In the genomic region with DNA sequence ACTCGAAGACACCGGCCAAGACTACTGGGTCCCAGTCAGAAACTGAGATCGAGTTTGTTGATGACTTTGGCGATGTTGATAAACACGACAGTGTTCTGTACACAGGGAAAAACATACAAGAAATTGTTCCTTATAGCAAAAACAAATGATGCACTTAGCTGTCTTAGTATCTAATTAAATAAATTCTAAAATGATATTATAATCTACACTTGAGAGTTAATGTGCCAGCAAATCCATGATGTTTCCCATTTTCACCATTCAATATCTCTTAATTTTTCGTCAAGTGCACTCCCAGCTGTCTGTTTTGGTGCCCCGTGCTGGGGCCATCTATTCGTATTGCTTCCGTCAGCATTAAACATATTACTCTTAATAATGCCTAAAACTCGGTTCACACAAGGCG, we compare ENCODE assay signal across 1 fruit fly cellular context.
TF ChIP-seq lines count a peak whose summit lies in the region.

No protein-coding gene starts in this region.

TF ChIP-seq in whole organism, embryonic, 481 proteins besides CTCF, POLR2A, EP300 and RAD21 (continued from another document and continues in another):
- TF ChIP-seq CG18599 (GFP tag; optimal IDR thresholded peaks at IDR 0.05; lab: Kevin White, UChicago) (no peak), insv (GFP tag; optimal IDR thresholded peaks at IDR 0.05; lab: Kevin White, UChicago) (no peak), CG12219 (GFP tag; optimal IDR thresholded peaks at IDR 0.05; lab: Kevin White, UChicago) (no peak), CG4730 (GFP tag; IDR thresholded peaks at IDR 0.05; lab: Robert Waterston, UW) (no peak), CG33213 (GFP tag; optimal IDR thresholded peaks at IDR 0.05; lab: Kevin White, UChicago) (no peak), Dad (GFP tag; optimal IDR thresholded peaks at IDR 0.05; lab: Kevin White, UChicago) (no peak), h (optimal IDR thresholded peaks at IDR 0.05; lab: Kevin White, UChicago) (no peak), btn (GFP tag; optimal IDR thresholded peaks at IDR 0.05; lab: Kevin White, UChicago) (no peak), Doc2 (GFP tag; IDR thresholded peaks at IDR 0.05; lab: Robert Waterston, UW) (no peak), D19A (tag; optimal IDR thresholded peaks at IDR 0.05; lab: Kevin White, UChicago) (no peak), bowl (GFP tag; IDR thresholded peaks at IDR 0.05; lab: Robert Waterston, UW) (no peak), pfk (GFP tag; optimal IDR thresholded peaks at IDR 0.05; lab: Kevin White, UChicago) (no peak), CG2712 (tag; optimal IDR thresholded peaks at IDR 0.05; lab: Kevin White, UChicago) (no peak), Asciz (GFP tag; optimal IDR thresholded peaks at IDR 0.05; lab: Kevin White, UChicago) (no peak), Dref (GFP tag; IDR thresholded peaks at IDR 0.05; lab: Robert Waterston, UW) (no peak), CG12769 (tag; optimal IDR thresholded peaks at IDR 0.05; lab: Kevin White, UChicago) (peak; percentile 40), Hr51 (GFP tag; optimal IDR thresholded peaks at IDR 0.05; lab: Kevin White, UChicago) (no peak), chinmo (GFP tag; IDR thresholded peaks at IDR 0.05; lab: Robert Waterston, UW; ENCODE audit: partially characterized antibody) (no peak), pan (optimal IDR thresholded peaks at IDR 0.05; lab: Kevin White, UChicago) (no peak), pan (GFP tag; optimal IDR thresholded peaks at IDR 0.05 in 1 of 2, IDR thresholded peaks at IDR 0.05 in 1 of 2) (peak in 1 of 2 experiments; percentile 40), dm (GFP tag; optimal IDR thresholded peaks at IDR 0.05; lab: Kevin White, UChicago) (no peak), fd3F (GFP tag; optimal IDR thresholded peaks at IDR 0.05; lab: Kevin White, UChicago) (peak; percentile 28), CrebB (tag; optimal IDR thresholded peaks at IDR 0.05; lab: Kevin White, UChicago) (no peak), esg (GFP tag; conservative IDR thresholded peaks at IDR 0.05; lab: Robert Waterston, UW) (peak; percentile 43), en (GFP tag; optimal IDR thresholded peaks at IDR 0.05; lab: Kevin White, UChicago) (no peak), CG15601 (tag; optimal IDR thresholded peaks at IDR 0.05; lab: Kevin White, UChicago) (no peak), croc (GFP tag; conservative IDR thresholded peaks at IDR 0.05; lab: Robert Waterston, UW) (no peak; the same call in 2 of the 3 replicates), CG31441 (GFP tag; IDR thresholded peaks at IDR 0.05; lab: Robert Waterston, UW) (no peak), Adf1 (GFP tag; IDR thresholded peaks at IDR 0.05; lab: Robert Waterston, UW) (no peak), CG1024 (GFP tag; IDR thresholded peaks at IDR 0.05; lab: Robert Waterston, UW) (no peak), CG17612 (GFP tag; IDR thresholded peaks at IDR 0.05; lab: Robert Waterston, UW) (no peak), ab (GFP tag; optimal IDR thresholded peaks at IDR 0.05; lab: Kevin White, UChicago) (no peak), CG15011 (GFP tag; optimal IDR thresholded peaks at IDR 0.05; lab: Kevin White, UChicago) (no peak), tio (GFP tag; optimal IDR thresholded peaks at IDR 0.05; lab: Kevin White, UChicago) (no peak), CG14014 (GFP tag; IDR thresholded peaks at IDR 0.05; lab: Robert Waterston, UW) (peak; percentile 29; the same call in 1 of the 2 replicates), MTF-1 (GFP tag; optimal IDR thresholded peaks at IDR 0.05; lab: Kevin White, UChicago; ENCODE audit: borderline replicate concordance) (no peak), HLH4C (GFP tag; IDR thresholded peaks at IDR 0.05; lab: Robert Waterston, UW; ENCODE audit: partially characterized antibody) (no peak), CG9215 (GFP tag; IDR thresholded peaks at IDR 0.05; lab: Robert Waterston, UW) (peak; percentile 26; the same call in 1 of the 2 replicates), trh (GFP tag; optimal IDR thresholded peaks at IDR 0.05; lab: Kevin White, UChicago) (no peak), CG17829 (tag; optimal IDR thresholded peaks at IDR 0.05; lab: Kevin White, UChicago) (peak; percentile 6), hbn (GFP tag; IDR thresholded peaks at IDR 0.05; lab: Robert Waterston, UW; ENCODE audit: partially characterized antibody) (no peak), mld (GFP tag; IDR thresholded peaks at IDR 0.05; lab: Robert Waterston, UW; ENCODE audit: partially characterized antibody) (no peak), Nf-YB (GFP tag; optimal IDR thresholded peaks at IDR 0.05; lab: Kevin White, UChicago) (no peak), Med (GFP tag; lab: Kevin White, UChicago) (peak; percentile 52), zfh1 (GFP tag; IDR thresholded peaks at IDR 0.05; lab: Robert Waterston, UW) (peak; percentile 56; the same call in 1 of the 3 replicates), Optix (GFP tag; IDR thresholded peaks at IDR 0.05; lab: Robert Waterston, UW) (no peak), Stat92E (GFP tag; optimal IDR thresholded peaks at IDR 0.05; lab: Kevin White, UChicago) (no peak), zfh2 (GFP tag; optimal IDR thresholded peaks at IDR 0.05; lab: Kevin White, UChicago) (no peak), CG11696 (GFP tag; IDR thresholded peaks at IDR 0.05; lab: Robert Waterston, UW) (no peak), nau (GFP tag; optimal IDR thresholded peaks at IDR 0.05; lab: Kevin White, UChicago) (no peak), CG6765 (GFP tag; optimal IDR thresholded peaks at IDR 0.05; lab: Kevin White, UChicago) (no peak), CG4282 (GFP tag; optimal IDR thresholded peaks at IDR 0.05; lab: Kevin White, UChicago) (no peak), Tbp (GFP tag; optimal IDR thresholded peaks at IDR 0.05; lab: Kevin White, UChicago) (no peak), CG8765 (GFP tag; IDR thresholded peaks at IDR 0.05; lab: Robert Waterston, UW) (no peak), aop (GFP tag; IDR thresholded peaks at IDR 0.05; lab: Robert Waterston, UW) (no peak), bsh (GFP tag; optimal IDR thresholded peaks at IDR 0.05; lab: Kevin White, UChicago) (peak; percentile 14 to 58), Ets65A (GFP tag; lab: Kevin White, UChicago) (peak; percentile 16), CG5245 (GFP tag; optimal IDR thresholded peaks at IDR 0.05; lab: Kevin White, UChicago) (peak; percentile 12), CG3163 (GFP tag; optimal IDR thresholded peaks at IDR 0.05; lab: Kevin White, UChicago) (no peak), Blimp-1 (GFP tag; optimal IDR thresholded peaks at IDR 0.05; lab: Kevin White, UChicago) (no peak), CG2116 (GFP tag; optimal IDR thresholded peaks at IDR 0.05; lab: Kevin White, UChicago) (no peak), CG4360 (GFP tag; IDR thresholded peaks at IDR 0.05; lab: Robert Waterston, UW) (no peak), CG8089 (GFP tag; optimal IDR thresholded peaks at IDR 0.05; lab: Kevin White, UChicago) (no peak), gce (GFP tag; IDR thresholded peaks at IDR 0.05; lab: Robert Waterston, UW) (0 out of 3 replicates have a peak, but pooled peaks have one; percentile 29), pros (GFP tag; optimal IDR thresholded peaks at IDR 0.05; lab: Kevin White, UChicago) (no peak), ewg (GFP tag; optimal IDR thresholded peaks at IDR 0.05; lab: Kevin White, UChicago) (no peak), D19B (GFP tag; optimal IDR thresholded peaks at IDR 0.05; lab: Kevin White, UChicago) (no peak), usp (GFP tag; optimal IDR thresholded peaks at IDR 0.05; lab: Kevin White, UChicago) (no peak), tll (GFP tag; optimal IDR thresholded peaks at IDR 0.05; lab: Kevin White, UChicago) (no peak), sug (tag; optimal IDR thresholded peaks at IDR 0.05; lab: Kevin White, UChicago) (no peak), zen2 (GFP tag; IDR thresholded peaks at IDR 0.05; lab: Robert Waterston, UW; ENCODE audit: partially characterized antibody) (no peak), CG10543 (GFP tag; optimal IDR thresholded peaks at IDR 0.05; lab: Kevin White, UChicago) (no peak), Sry-δ (GFP tag; optimal IDR thresholded peaks at IDR 0.05; lab: Kevin White, UChicago) (no peak), CG10321 (GFP tag; IDR thresholded peaks at IDR 0.05; lab: Robert Waterston, UW) (no peak), CG9609 (GFP tag; optimal IDR thresholded peaks at IDR 0.05; lab: Kevin White, UChicago) (no peak), CG15696 (tag; optimal IDR thresholded peaks at IDR 0.05; lab: Kevin White, UChicago) (no peak), nom (GFP tag; optimal IDR thresholded peaks at IDR 0.05; lab: Kevin White, UChicago) (no peak), CG18476 (GFP tag; optimal IDR thresholded peaks at IDR 0.05; lab: Kevin White, UChicago) (peak; percentile 14), CG13894 (tag; optimal IDR thresholded peaks at IDR 0.05; lab: Kevin White, UChicago) (no peak), tin (GFP tag; optimal IDR thresholded peaks at IDR 0.05; lab: Kevin White, UChicago) (peak; percentile 3), pb (GFP tag; optimal IDR thresholded peaks at IDR 0.05; lab: Kevin White, UChicago) (no peak), grn (GFP tag; optimal IDR thresholded peaks at IDR 0.05; lab: Kevin White, UChicago) (peak; percentile 12), HLHmδ (GFP tag; optimal IDR thresholded peaks at IDR 0.05; lab: Kevin White, UChicago) (no peak), chm (GFP tag; IDR thresholded peaks at IDR 0.05; lab: Robert Waterston, UW) (no peak), CG34224 (GFP tag; IDR thresholded peaks at IDR 0.05; lab: Robert Waterston, UW; ENCODE audit: partially characterized antibody) (no peak), NC2α (GFP tag; optimal IDR thresholded peaks at IDR 0.05; lab: Kevin White, UChicago) (no peak), gt (GFP tag; IDR thresholded peaks at IDR 0.05; lab: Robert Waterston, UW) (no peak), CG12942 (GFP tag; optimal IDR thresholded peaks at IDR 0.05; lab: Kevin White, UChicago) (no peak), crol (GFP tag; IDR thresholded peaks at IDR 0.05; lab: Robert Waterston, UW) (no peak), CG17568 (GFP tag; optimal IDR thresholded peaks at IDR 0.05; lab: Kevin White, UChicago) (no peak), CG8281 (tag; optimal IDR thresholded peaks at IDR 0.05; lab: Kevin White, UChicago) (no peak), CG5180 (GFP tag; optimal IDR thresholded peaks at IDR 0.05; lab: Kevin White, UChicago) (no peak), otp (GFP tag; IDR thresholded peaks at IDR 0.05; lab: Robert Waterston, UW) (no peak), Aef1 (GFP tag; IDR thresholded peaks at IDR 0.05; lab: Robert Waterston, UW) (peak; percentile 35; the same call in 1 of the 3 replicates), gcm (GFP tag; optimal IDR thresholded peaks at IDR 0.05; lab: Kevin White, UChicago) (no peak), Atf-2 (GFP tag; optimal IDR thresholded peaks at IDR 0.05; lab: Kevin White, UChicago) (no peak), ems (GFP tag; optimal IDR thresholded peaks at IDR 0.05; lab: Kevin White, UChicago) (no peak), Jarid2 (GFP tag; optimal IDR thresholded peaks at IDR 0.05; lab: Kevin White, UChicago) (no peak), Sry-β (GFP tag; optimal IDR thresholded peaks at IDR 0.05; lab: Kevin White, UChicago) (no peak), peb (GFP tag; IDR thresholded peaks at IDR 0.05; lab: Robert Waterston, UW) (no peak), vvl (GFP tag; IDR thresholded peaks at IDR 0.05; lab: Robert Waterston, UW) (peak; percentile 67; the same call in 1 of the 2 replicates), mirr (GFP tag; optimal IDR thresholded peaks at IDR 0.05; lab: Kevin White, UChicago) (no peak), sc (optimal IDR thresholded peaks at IDR 0.05; lab: Kevin White, UChicago) (no peak), sc (GFP tag; optimal IDR thresholded peaks at IDR 0.05; lab: Kevin White, UChicago) (no peak), dimm (GFP tag; IDR thresholded peaks at IDR 0.05; lab: Robert Waterston, UW) (no peak), rib (GFP tag; IDR thresholded peaks at IDR 0.05; lab: Robert Waterston, UW) (no peak), CG10147 (GFP tag; optimal IDR thresholded peaks at IDR 0.05; lab: Kevin White, UChicago) (no peak), klu (GFP tag; IDR thresholded peaks at IDR 0.05; lab: Robert Waterston, UW) (no peak), CG18262 (tag; optimal IDR thresholded peaks at IDR 0.05; lab: Kevin White, UChicago) (no peak), Bdp1 (GFP tag; optimal IDR thresholded peaks at IDR 0.05; lab: Kevin White, UChicago) (no peak), mam (GFP tag; optimal IDR thresholded peaks at IDR 0.05; lab: Kevin White, UChicago) (no peak), CG9797 (GFP tag; optimal IDR thresholded peaks at IDR 0.05; lab: Kevin White, UChicago) (no peak), CG8478 (optimal IDR thresholded peaks at IDR 0.05; lab: Kevin White, UChicago) (no peak), Hsf (GFP tag; optimal IDR thresholded peaks at IDR 0.05; lab: Kevin White, UChicago) (peak; percentile 34), dmrt11E (tag; optimal IDR thresholded peaks at IDR 0.05; lab: Kevin White, UChicago) (no peak), dpn (GFP tag; optimal IDR thresholded peaks at IDR 0.05; lab: Kevin White, UChicago) (peak in 1 of 2 experiments; percentile 3), CG11247 (GFP tag; IDR thresholded peaks at IDR 0.05; lab: Robert Waterston, UW) (no peak; the same call in 1 of the 2 replicates), CG6791 (GFP tag; IDR thresholded peaks at IDR 0.05; lab: Robert Waterston, UW; ENCODE audit: partially characterized antibody) (no peak), Hmr (GFP tag; optimal IDR thresholded peaks at IDR 0.05; lab: Kevin White, UChicago) (no peak), sr (GFP tag; IDR thresholded peaks at IDR 0.05; lab: Robert Waterston, UW) (no peak), Sin3A (optimal IDR thresholded peaks at IDR 0.05; lab: Kevin White, UChicago) (no peak), Atf3 (GFP tag; optimal IDR thresholded peaks at IDR 0.05; lab: Kevin White, UChicago) (no peak), slbo (GFP tag; IDR thresholded peaks at IDR 0.05; lab: Robert Waterston, UW) (peak; percentile 73), CG13424 (tag; optimal IDR thresholded peaks at IDR 0.05; lab: Kevin White, UChicago) (no peak), CG30020 (tag; optimal IDR thresholded peaks at IDR 0.05; lab: Kevin White, UChicago) (no peak), Dfd (GFP tag; optimal IDR thresholded peaks at IDR 0.05; lab: Kevin White, UChicago) (no peak), unc-4 (GFP tag; IDR thresholded peaks at IDR 0.05; lab: Robert Waterston, UW; ENCODE audit: partially characterized antibody) (no peak), CG6689 (GFP tag; IDR thresholded peaks at IDR 0.05; lab: Robert Waterston, UW) (peak; percentile 43), CG6272 (GFP tag; IDR thresholded peaks at IDR 0.05; lab: Robert Waterston, UW) (no peak), lilli (GFP tag; optimal IDR thresholded peaks at IDR 0.05; lab: Kevin White, UChicago) (peak; percentile 39), scrt (GFP tag; optimal IDR thresholded peaks at IDR 0.05; lab: Kevin White, UChicago) (no peak), bcd (GFP tag; optimal IDR thresholded peaks at IDR 0.05; lab: Kevin White, UChicago) (peak; percentile 27), tna (GFP tag; IDR thresholded peaks at IDR 0.05; lab: Robert Waterston, UW; ENCODE audit: partially characterized antibody) (no peak)
